Fruit fly (Drosophila melanogaster): ENCODE results near the gene Edc3.

The Edc3 gene

DNA sequence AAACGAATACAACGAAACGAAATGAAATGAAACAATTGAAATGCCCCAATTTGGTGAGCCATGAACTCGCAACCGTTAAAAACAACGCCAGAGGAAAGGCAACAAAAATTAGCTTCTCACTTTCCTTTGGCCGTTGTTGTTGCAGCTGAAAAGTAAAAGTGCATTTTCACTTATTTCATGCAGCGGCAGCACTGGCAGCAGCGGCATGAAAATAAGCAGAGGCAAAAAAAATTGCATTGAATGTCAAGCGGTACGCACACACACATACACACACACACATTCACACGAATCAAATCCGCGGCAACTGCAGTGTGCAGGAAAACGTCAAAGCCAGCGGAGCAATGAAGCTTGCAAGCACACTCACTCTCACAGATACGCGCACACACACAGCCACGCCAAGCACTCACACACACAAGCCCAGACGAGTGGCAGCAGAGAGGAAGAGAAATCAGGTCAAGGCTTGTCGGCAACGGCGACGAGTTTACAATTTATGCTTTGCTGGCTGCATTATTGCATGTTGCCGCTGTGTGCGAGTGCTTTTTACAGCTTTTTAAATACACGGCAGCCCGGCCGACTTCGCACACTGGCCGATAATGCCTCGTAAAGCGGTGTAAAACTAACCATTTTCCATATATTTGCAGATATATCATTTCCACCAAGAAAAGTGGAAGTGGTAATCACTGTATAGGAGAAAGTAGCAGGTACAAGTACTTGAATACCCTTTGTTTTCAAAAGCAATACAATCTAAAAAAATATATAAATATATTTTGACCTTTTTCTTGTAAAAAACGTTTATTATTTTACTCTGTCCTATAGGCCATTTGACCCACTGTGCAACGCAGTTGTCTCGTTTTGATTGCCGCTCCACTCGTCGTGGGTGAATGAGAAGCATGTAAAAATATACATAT is 36.9 kb upstream of the Edc3 start (continued):
- TF ChIP-seq zen2 (GFP tag; IDR thresholded peaks at IDR 0.05; ENCODE audit: partially characterized antibody) (no peak; the same call in 2 of the 3 replicates), oc (tag; optimal IDR thresholded peaks at IDR 0.05) (peak; percentile 82), Antp (GFP tag; optimal IDR thresholded peaks at IDR 0.05) (peak; percentile 17), CG7839 (tag; optimal IDR thresholded peaks at IDR 0.05) (peak; percentile 85), CG1024 (GFP tag; IDR thresholded peaks at IDR 0.05) (0 out of 2 replicates have a peak, but pooled peaks have one; percentile 9), CG8359 (GFP tag; optimal IDR thresholded peaks at IDR 0.05; ENCODE audit: borderline replicate concordance) (peak; percentile 67), CG9609 (GFP tag; optimal IDR thresholded peaks at IDR 0.05) (no peak), CG11504 (tag; optimal IDR thresholded peaks at IDR 0.05) (peak; percentile 91), ems (GFP tag; optimal IDR thresholded peaks at IDR 0.05) (peak; percentile 44), Kr (GFP tag; optimal IDR thresholded peaks at IDR 0.05) (no peak), Vsx1 (GFP tag; optimal IDR thresholded peaks at IDR 0.05) (peak; percentile 57), usp (GFP tag; optimal IDR thresholded peaks at IDR 0.05) (no peak), pfk (GFP tag; optimal IDR thresholded peaks at IDR 0.05) (no peak), CG1602 (GFP tag; optimal IDR thresholded peaks at IDR 0.05) (peak; percentile 72), onecut (GFP tag; IDR thresholded peaks at IDR 0.05) (peak; percentile 51; the same call in 1 of the 2 replicates), GATAe (GFP tag; conservative IDR thresholded peaks at IDR 0.05) (no peak), ato (GFP tag; IDR thresholded peaks at IDR 0.05; ENCODE audit: partially characterized antibody) (no peak), CG11085 (GFP tag; IDR thresholded peaks at IDR 0.05) (no peak), ara (GFP tag; IDR thresholded peaks at IDR 0.05) (peak; percentile 69; the same call in 1 of the 2 replicates), Deaf1 (tag; optimal IDR thresholded peaks at IDR 0.05) (peak; percentile 40), cas (GFP tag; IDR thresholded peaks at IDR 0.05) (no peak), lab (GFP tag; optimal IDR thresholded peaks at IDR 0.05) (peak; percentile 70), Bteb2 (GFP tag; optimal IDR thresholded peaks at IDR 0.05) (no peak), ken (GFP tag; IDR thresholded peaks at IDR 0.05) (peak; percentile 82), Abd-B (GFP tag; optimal IDR thresholded peaks at IDR 0.05) (peak; percentile 79), CG6813 (GFP tag; optimal IDR thresholded peaks at IDR 0.05) (peak; percentile 59), Hsf (GFP tag; optimal IDR thresholded peaks at IDR 0.05) (peak; percentile 26), Neu2 (GFP tag; optimal IDR thresholded peaks at IDR 0.05; ENCODE audit: borderline replicate concordance) (no peak), stwl (tag; optimal IDR thresholded peaks at IDR 0.05) (no peak), CG14050 (GFP tag; IDR thresholded peaks at IDR 0.05) (peak; percentile 75), CG30020 (tag; optimal IDR thresholded peaks at IDR 0.05) (peak; percentile 31), nerfin-2 (GFP tag; IDR thresholded peaks at IDR 0.05; ENCODE audit: partially characterized antibody) (no peak), Dek (tag; optimal IDR thresholded peaks at IDR 0.05) (peak; percentile 62), mam (GFP tag; optimal IDR thresholded peaks at IDR 0.05) (no peak), CG1647 (GFP tag; optimal IDR thresholded peaks at IDR 0.05) (no peak), CG31365 (tag; optimal IDR thresholded peaks at IDR 0.05) (no peak), rib (GFP tag; IDR thresholded peaks at IDR 0.05) (no peak), hb (GFP tag; IDR thresholded peaks at IDR 0.05; ENCODE audit: partially characterized antibody) (no peak), CG9437 (GFP tag; optimal IDR thresholded peaks at IDR 0.05) (peak; percentile 76), CG15269 (tag; optimal IDR thresholded peaks at IDR 0.05) (peak; percentile 86), cg (GFP tag; optimal IDR thresholded peaks at IDR 0.05) (peak; percentile 86), Atf3 (GFP tag; optimal IDR thresholded peaks at IDR 0.05) (peak; percentile 4), CG14965 (GFP tag; optimal IDR thresholded peaks at IDR 0.05; ENCODE audit: borderline replicate concordance) (no peak), bsh (GFP tag; optimal IDR thresholded peaks at IDR 0.05) (peak; percentile 66 to 82), fd96Cb (tag; optimal IDR thresholded peaks at IDR 0.05) (peak; percentile 90), CG10462 (GFP tag; optimal IDR thresholded peaks at IDR 0.05) (peak; percentile 60), CG12104 (GFP tag; optimal IDR thresholded peaks at IDR 0.05) (peak; percentile 67)
